Worm (Caenorhabditis elegans): ENCODE measurements around the gene bcat-1.

bcat-1 gene

ce11 chrX:12899140-12899888 is 22.0 kb downstream of the bcat-1 start:
- TF ChIP-seq snpc-4 (tag; optimal IDR thresholded peaks at IDR 0.05) (no peak), nhr-77 (tag; optimal IDR thresholded peaks at IDR 0.05) (no peak), ceh-82 (tag; optimal IDR thresholded peaks at IDR 0.05) (no peak), nhr-43 (tag; optimal IDR thresholded peaks at IDR 0.05; ENCODE audit: poor library complexity, severe bottlenecking) (peak; percentile 58), lin-15B (tag; optimal IDR thresholded peaks at IDR 0.05) (no peak), lin-39 (tag; optimal IDR thresholded peaks at IDR 0.05) (peak; percentile 19), eor-1 (tag; optimal IDR thresholded peaks at IDR 0.05) (no peak), lsy-12 (tag; optimal IDR thresholded peaks at IDR 0.05) (no peak), nfya-1 (tag; optimal IDR thresholded peaks at IDR 0.05; ENCODE audit: insufficient read depth) (peak; percentile 18), unc-62 (GFP tag; optimal IDR thresholded peaks at IDR 0.05) (no peak), nhr-23 (tag; optimal IDR thresholded peaks at IDR 0.05) (peak; percentile 15), unc-39 (tag; optimal IDR thresholded peaks at IDR 0.05) (no peak)

- TF ChIP-seq nfya-1 (tag; optimal IDR thresholded peaks at IDR 0.05; ENCODE audit: insufficient read depth): peak; percentile 15
- TF ChIP-seq elt-3 (tag; optimal IDR thresholded peaks at IDR 0.05): no peak
- peak; percentile 85 for TF ChIP-seq lin-39 (tag; optimal IDR thresholded peaks at IDR 0.05)
These were observed 24.9 kb downstream of the bcat-1 start for ce11 chrX:12902057-12902652.

ce11 chrX:12903810-12904209 is 26.5 kb downstream of the bcat-1 start:
- no peak for TF ChIP-seq nhr-77 (tag; optimal IDR thresholded peaks at IDR 0.05)
- TF ChIP-seq nhr-23 (tag; optimal IDR thresholded peaks at IDR 0.05): peak; percentile 21
- TF ChIP-seq fkh-2 (tag; optimal IDR thresholded peaks at IDR 0.05): no peak
- no peak for TF ChIP-seq ama-1 (optimal IDR thresholded peaks at IDR 0.05)
- peak; percentile 27 for TF ChIP-seq lin-39 (tag; optimal IDR thresholded peaks at IDR 0.05)
- TF ChIP-seq nhr-12 (tag; optimal IDR thresholded peaks at IDR 0.05): no peak
- no peak for TF ChIP-seq ztf-4 (tag; optimal IDR thresholded peaks at IDR 0.05)
- no peak for TF ChIP-seq elt-1 (tag; optimal IDR thresholded peaks at IDR 0.05)
- TF ChIP-seq nhr-43 (tag; optimal IDR thresholded peaks at IDR 0.05; ENCODE audit: poor library complexity, severe bottlenecking): peak; percentile 6
- TF ChIP-seq nfya-1 (tag; optimal IDR thresholded peaks at IDR 0.05; ENCODE audit: insufficient read depth): peak; percentile 42
- no peak for TF ChIP-seq ceh-16 (tag; optimal IDR thresholded peaks at IDR 0.05)
- no peak for TF ChIP-seq fos-1 (tag; optimal IDR thresholded peaks at IDR 0.05)
- TF ChIP-seq ztf-11 (tag; optimal IDR thresholded peaks at IDR 0.05): no peak
- no peak for TF ChIP-seq lin-15B (tag; optimal IDR thresholded peaks at IDR 0.05)
- peak; percentile 1 for TF ChIP-seq hmg-11 (tag; optimal IDR thresholded peaks at IDR 0.05)

- peak; percentile 15 for TF ChIP-seq pha-4 (tag; optimal IDR thresholded peaks at IDR 0.05)
- no peak for TF ChIP-seq mdl-1 (tag; optimal IDR thresholded peaks at IDR 0.05)
These were observed 30.2 kb downstream of the bcat-1 start, which contains the start of gene pqn-18 for ce11 chrX:12907502-12907901. TSS of gene pqn-18 (plus strand) at chrX:12907832.

ce11 chrX:12908715-12909114 is 31.4 kb downstream of the bcat-1 start:
- TF ChIP-seq R02D3.7 (tag; optimal IDR thresholded peaks at IDR 0.05): no peak
- no peak for TF ChIP-seq nhr-28 (tag; optimal IDR thresholded peaks at IDR 0.05)
- TF ChIP-seq lsy-12 (tag; optimal IDR thresholded peaks at IDR 0.05): no peak
- no peak for TF ChIP-seq nhr-11 (tag; optimal IDR thresholded peaks at IDR 0.05)
- TF ChIP-seq jun-1 (tag; optimal IDR thresholded peaks at IDR 0.05): no peak
- no peak for TF ChIP-seq ztf-4 (tag; optimal IDR thresholded peaks at IDR 0.05)
- TF ChIP-seq aly-2 (tag; optimal IDR thresholded peaks at IDR 0.05): no peak
- TF ChIP-seq eor-1 (tag; optimal IDR thresholded peaks at IDR 0.05): no peak
- TF ChIP-seq elt-2 (tag; optimal IDR thresholded peaks at IDR 0.05): no peak
- no peak for TF ChIP-seq unc-62 (GFP tag; optimal IDR thresholded peaks at IDR 0.05)
- TF ChIP-seq lin-39 (tag; optimal IDR thresholded peaks at IDR 0.05): no peak
- no peak for TF ChIP-seq ceh-28 (tag; optimal IDR thresholded peaks at IDR 0.05)
- no peak for TF ChIP-seq ceh-16 (tag; optimal IDR thresholded peaks at IDR 0.05)
- TF ChIP-seq egl-27 (tag; optimal IDR thresholded peaks at IDR 0.05): no peak
- no peak for TF ChIP-seq nhr-23 (tag; optimal IDR thresholded peaks at IDR 0.05)
